Worm (Caenorhabditis elegans) whole organism, young adult: ENCODE data around the gene Y41E3.1.

Experiments used
- F33H1.4 ChIP-seq: fragments of 200-800 bp; sonication (Bioruptor generic); IDR thresholded peaks from 2 replicates; pipeline ENCODE4 v1.3.6; 2022; ENCODE audit warnings: missing genetic modification reagents, missing genetic modification characterization, missing compliant biosample characterization
- F39B2.1 ChIP-seq: fragments of 200-800 bp; sonication (Bioruptor generic); IDR thresholded peaks from 2 replicates; pipeline ENCODE4 v1.3.6; 2022; ENCODE audit warnings: missing genetic modification reagents, missing genetic modification characterization, missing compliant biosample characterization
- Y56A3A.18 ChIP-seq: fragments of 200-800 bp; sonication (Bioruptor generic); IDR thresholded peaks from 2 replicates; pipeline ENCODE4 v1.3.6; 2022; ENCODE audit warnings: missing genetic modification reagents, missing genetic modification characterization, missing compliant biosample characterization
- Y67H2A.10 ChIP-seq: fragments of 200-800 bp; sonication (Bioruptor generic); conservative IDR thresholded peaks from 2 replicates; pipeline ENCODE4 v1.3.6; 2022; ENCODE audit warnings: missing genetic modification reagents, missing genetic modification characterization, missing compliant biosample characterization
- aptf-2 ChIP-seq: fragments of 200-800 bp; sonication (Bioruptor generic); conservative IDR thresholded peaks from 2 replicates; pipeline ENCODE4 v1.3.6; 2022; ENCODE audit warnings: missing genetic modification reagents, missing genetic modification characterization, missing compliant biosample characterization
- aptf-3 ChIP-seq: fragments of 200-800 bp; sonication (Bioruptor generic); IDR thresholded peaks from 2 replicates; pipeline ENCODE4 v1.3.6; 2022; ENCODE audit warnings: missing genetic modification characterization, missing compliant biosample characterization
- attf-6 ChIP-seq: fragments of 200-800 bp; sonication (Bioruptor generic); IDR thresholded peaks from 2 replicates; pipeline ENCODE4 v1.3.6; 2022; ENCODE audit warnings: missing genetic modification reagents, missing genetic modification characterization, missing compliant biosample characterization
- cebp-1 ChIP-seq, 2 experiments: fragments of 200-800 bp in 1 of 2; sonication (Bioruptor generic) in 1 of 2; sonication (generic microtip) in 1 of 2; IDR thresholded peaks in 1 of 2; optimal IDR thresholded peaks in 1 of 2; 2 replicates each; pipeline versions ENCODE4 v1.3.6 to Lab custom; 2017 to 2022; ENCODE audit warnings: missing compliant biosample characterization in 2 of 2, missing genetic modification characterization in 2 of 2, mild to moderate bottlenecking in 1 of 2, missing genetic modification reagents in 1 of 2, moderate library complexity in 1 of 2
- ceh-40 ChIP-seq: fragments of 200-800 bp; sonication (Bioruptor generic); IDR thresholded peaks from 2 replicates; pipeline ENCODE4 v1.3.6; 2022; ENCODE audit warnings: missing genetic modification characterization, missing compliant biosample characterization
- ceh-91 ChIP-seq: fragments of 200-800 bp; sonication (Bioruptor generic); IDR thresholded peaks from 2 replicates; pipeline ENCODE4 v1.3.6; 2022; ENCODE audit warnings: missing genetic modification reagents, missing genetic modification characterization, missing compliant biosample characterization
- dpl-1 ChIP-seq: fragments of 150-350 bp; optimal IDR thresholded peaks from 2 replicates; lab custom pipeline; 2014; ENCODE audit warnings: missing biosample characterization, missing genetic modification reagents, missing genetic modification characterization
- efl-1 ChIP-seq: fragments of 150-350 bp; optimal IDR thresholded peaks from 2 replicates; lab custom pipeline; 2014; ENCODE audit warnings: missing biosample characterization, missing genetic modification reagents, missing genetic modification characterization
- egrh-3 ChIP-seq: fragments of 200-800 bp; sonication (Bioruptor generic); IDR thresholded peaks from 2 replicates; pipeline ENCODE4 v1.3.6; 2022; ENCODE audit warnings: missing genetic modification reagents, missing genetic modification characterization, missing compliant biosample characterization
- ekl-4 ChIP-seq: fragments of 200-800 bp; sonication (Bioruptor generic); IDR thresholded peaks from 2 replicates; pipeline ENCODE4 v1.3.6; 2022; ENCODE audit warnings: missing genetic modification reagents, missing genetic modification characterization, missing compliant biosample characterization
- ets-4 ChIP-seq: fragments of 200-800 bp; sonication (Bioruptor generic); optimal IDR thresholded peaks from 2 replicates; lab custom pipeline; 2018; ENCODE audit warnings: mild to moderate bottlenecking, missing genetic modification characterization, missing compliant biosample characterization
- him-1 ChIP-seq: sonication (generic microtip); optimal IDR thresholded peaks from 2 replicates; lab custom pipeline; 2016; ENCODE audit warnings: missing genotype, missing genetic modification reagents, missing genetic modification characterization, missing compliant biosample characterization
- hlh-12 ChIP-seq: sonication (generic microtip); optimal IDR thresholded peaks from 2 replicates; lab custom pipeline; 2016; ENCODE audit warnings: missing genetic modification characterization, missing compliant biosample characterization
- hmg-20 ChIP-seq: fragments of 200-800 bp; sonication (Bioruptor generic); IDR thresholded peaks from 2 replicates; pipeline ENCODE4 v1.3.6; 2022; ENCODE audit warnings: missing genetic modification reagents, missing genetic modification characterization, missing compliant biosample characterization
- hsf-1 ChIP-seq: fragments of 200-800 bp; sonication (Bioruptor generic); IDR thresholded peaks from 2 replicates; pipeline ENCODE4 v1.3.6; 2022; ENCODE audit warnings: missing genetic modification reagents, missing genetic modification characterization, missing compliant biosample characterization
- lag-1 ChIP-seq: fragments of 200-800 bp; sonication (Bioruptor generic); IDR thresholded peaks from 2 replicates; pipeline ENCODE4 v1.3.6; 2022; ENCODE audit warnings: missing genetic modification reagents, missing genetic modification characterization, missing compliant biosample characterization
- let-526 ChIP-seq: fragments of 200-800 bp; sonication (Bioruptor generic); IDR thresholded peaks from 2 replicates; pipeline ENCODE4 v1.3.6; 2022; ENCODE audit warnings: missing genetic modification reagents, missing genetic modification characterization, missing compliant biosample characterization
- lin-35 ChIP-seq, 3 experiments: fragments of 150-350 bp in 2 of 3; sonication (generic microtip) in 1 of 3; optimal IDR thresholded peaks; 2 replicates each; lab custom pipeline; 2014 to 2018; ENCODE audit warnings: missing biosample characterization in 3 of 3, missing genetic modification characterization in 3 of 3, missing genetic modification reagents in 3 of 3
- lin-54 ChIP-seq: fragments of 200-800 bp; sonication (Bioruptor generic); optimal IDR thresholded peaks from 2 replicates; lab custom pipeline; 2018; ENCODE audit warnings: mild to moderate bottlenecking, missing genetic modification characterization, missing compliant biosample characterization
- lsl-1 ChIP-seq: fragments of 200-800 bp; sonication (Bioruptor generic); optimal IDR thresholded peaks from 2 replicates; lab custom pipeline; 2018; ENCODE audit warnings: mild to moderate bottlenecking, missing genetic modification characterization, moderate library complexity, missing compliant biosample characterization
- madf-6 ChIP-seq: fragments of 200-800 bp; sonication (Bioruptor generic); IDR thresholded peaks from 2 replicates; pipeline ENCODE4 v1.3.6; 2022; ENCODE audit warnings: missing genetic modification reagents, missing genetic modification characterization, missing compliant biosample characterization
- mes-4 ChIP-seq: sonication (generic microtip); optimal IDR thresholded peaks from 2 replicates; lab custom pipeline; 2016; ENCODE audit warnings: missing genotype, missing genetic modification characterization, missing compliant biosample characterization
- sdz-38 ChIP-seq: sonication (generic microtip); optimal IDR thresholded peaks from 2 replicates; lab custom pipeline; 2016; ENCODE audit warnings: missing genotype, missing genetic modification characterization, missing compliant biosample characterization
- snpc-3.4 ChIP-seq: sonication (generic microtip); optimal IDR thresholded peaks from 2 replicates; lab custom pipeline; 2017; ENCODE audit warnings: missing genetic modification characterization, mild to moderate bottlenecking, missing compliant biosample characterization, antibody characterized with exemption, moderate library complexity, missing genotype, missing genetic modification reagents
- snpc-4 ChIP-seq, 5 experiments: fragments of 150-350 bp in 1 of 5; sonication (generic microtip) in 4 of 5; optimal IDR thresholded peaks; 2 replicates each; lab custom pipeline; 2014 to 2018; ENCODE audit warnings: missing genetic modification characterization in 5 of 5, missing biosample characterization in 3 of 5, antibody characterized with exemption in 2 of 5, mild to moderate bottlenecking in 2 of 5, missing compliant biosample characterization in 2 of 5, missing genotype in 2 of 5, moderate library complexity in 2 of 5, missing genetic modification reagents in 1 of 5
- unc-130 ChIP-seq: sonication (generic microtip); optimal IDR thresholded peaks from 2 replicates; lab custom pipeline; 2016; ENCODE audit warnings: missing genetic modification reagents, missing genetic modification characterization, missing compliant biosample characterization
- zfh-2 ChIP-seq: fragments of 200-800 bp; sonication (Bioruptor generic); conservative IDR thresholded peaks from 2 replicates; pipeline ENCODE4 v1.3.6; 2022; ENCODE audit warnings: missing genetic modification reagents, missing genetic modification characterization, missing compliant biosample characterization
- zim-3 ChIP-seq: sonication (generic microtip); optimal IDR thresholded peaks from 2 replicates; lab custom pipeline; 2017; ENCODE audit warnings: mild to moderate bottlenecking, missing genetic modification characterization, moderate library complexity, missing compliant biosample characterization
- ztf-22 ChIP-seq: fragments of 200-800 bp; sonication (Bioruptor generic); optimal IDR thresholded peaks from 2 replicates; lab custom pipeline; 2018; ENCODE audit warnings: mild to moderate bottlenecking, missing genetic modification characterization, moderate library complexity, missing compliant biosample characterization

Y41E3.1 gene

DNA sequence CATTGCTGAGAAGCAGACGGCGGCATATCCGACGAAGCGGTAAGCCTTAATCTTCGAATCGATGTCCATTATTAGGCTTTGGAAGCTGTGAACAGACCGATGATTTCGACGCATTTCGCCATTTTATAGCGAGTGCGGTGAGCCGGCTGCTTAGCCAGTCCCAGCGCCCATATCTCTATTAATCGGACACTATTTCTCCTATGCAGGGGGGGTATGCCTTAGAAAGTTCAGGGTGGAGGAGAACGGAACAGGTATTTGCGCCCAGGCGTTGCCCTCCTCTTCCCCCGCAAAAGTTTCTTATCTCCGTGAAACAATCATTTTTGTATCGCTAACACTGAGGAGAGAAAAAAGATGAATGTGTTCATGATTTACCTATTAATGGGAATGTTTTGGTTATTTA lies 28.0 kb upstream of the Y41E3.1 start, which contains the start of gene dpy-4:
Gene dpy-4 (minus strand): TSS at position 101 of the 400 bp plus-strand sequence.
- TF ChIP-seq F39B2.1 (GFP tag; lab: Robert Waterston, UW): no peak
- TF ChIP-seq let-526: no peak
- no peak for TF ChIP-seq lin-54 (GFP tag; lab: Kevin White, UChicago)
- TF ChIP-seq hlh-12: no peak
- TF ChIP-seq hsf-1 (GFP tag; lab: Robert Waterston, UW): no peak
- no peak for TF ChIP-seq hmg-20 (GFP tag; lab: Robert Waterston, UW)
- no peak for TF ChIP-seq zim-3 (tag; lab: Kevin White, UChicago)
- no peak for TF ChIP-seq ceh-40 (GFP tag; lab: Robert Waterston, UW)
- no peak for TF ChIP-seq aptf-3
- no peak for TF ChIP-seq ets-4 (GFP tag; lab: Kevin White, UChicago)
- no peak for TF ChIP-seq zfh-2 (GFP tag; lab: Robert Waterston, UW)

DNA sequence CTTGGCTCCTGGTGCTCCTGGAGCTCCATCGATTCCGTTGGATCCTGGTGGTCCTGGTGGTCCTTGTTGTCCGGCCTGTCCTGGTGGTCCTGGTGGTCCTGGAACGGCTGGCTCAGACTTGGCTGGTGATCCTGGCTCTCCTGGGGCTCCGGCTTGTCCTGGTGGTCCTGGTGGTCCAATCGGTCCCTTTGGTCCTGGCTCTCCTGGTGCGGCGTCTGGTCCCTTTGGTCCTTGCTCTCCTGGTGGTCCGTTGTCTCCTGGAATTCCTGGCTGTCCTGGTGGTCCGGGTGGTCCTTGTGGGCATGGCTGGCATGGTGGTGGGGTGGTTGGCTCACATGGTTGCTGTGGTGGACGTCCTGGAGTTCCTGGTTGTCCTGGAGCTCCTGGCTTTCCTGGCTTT lies 27.2 kb upstream of the Y41E3.1 start:
- peak; percentile 88 for TF ChIP-seq egrh-3 (GFP tag; lab: Robert Waterston, UW)
- no peak for TF ChIP-seq efl-1 (GFP tag; lab: Kevin White, UChicago)
- no peak for TF ChIP-seq madf-6 (GFP tag; lab: Robert Waterston, UW)

DNA sequence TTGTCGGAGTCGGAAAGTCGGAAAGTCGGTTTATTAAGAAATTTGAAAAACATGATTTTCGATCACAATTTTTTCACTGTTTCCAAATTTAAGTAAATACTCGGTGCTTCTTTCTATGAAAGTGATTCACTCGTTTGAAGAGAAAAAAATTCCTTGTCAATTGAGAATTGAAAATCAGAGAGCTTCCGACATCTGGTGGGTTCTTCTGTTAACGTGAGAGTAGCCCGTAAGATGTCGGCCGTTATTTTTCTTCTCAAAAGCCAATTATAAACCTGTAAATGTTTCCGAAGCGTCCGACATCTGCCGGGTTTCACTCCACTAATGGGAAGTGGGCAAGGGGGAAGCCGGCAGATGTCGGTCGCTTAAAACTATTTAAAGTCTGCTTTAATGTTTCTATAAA lies 26.3 kb upstream of the Y41E3.1 start:
- no peak for TF ChIP-seq snpc-4 (GFP tag; optimal IDR thresholded peaks at IDR 0.05; lab: Kevin White, UChicago)
- peak in 2 of 4 experiments; percentile 60 to 68 for TF ChIP-seq snpc-4 (tag; optimal IDR thresholded peaks at IDR 0.05; lab: Kevin White, UChicago)
- no peak for TF ChIP-seq ztf-22

DNA sequence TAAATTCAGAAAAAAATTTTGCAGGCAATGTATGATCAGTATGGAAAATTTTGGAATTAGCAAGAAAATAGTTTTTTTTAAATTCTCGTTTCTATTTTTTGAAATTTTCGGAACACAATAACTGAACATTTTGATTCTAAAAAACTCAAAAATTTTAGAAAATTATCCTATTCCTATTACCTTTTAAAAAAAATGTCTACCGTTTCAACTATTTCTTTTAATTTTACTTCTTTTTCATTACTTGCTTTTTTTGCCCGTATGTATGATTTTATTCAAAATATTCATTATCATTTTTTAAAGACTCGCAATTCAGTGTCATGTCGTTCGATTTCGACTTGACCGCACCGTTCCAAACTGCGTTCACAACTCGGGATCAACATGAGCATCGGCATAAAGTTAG lies 22.6 kb upstream of the Y41E3.1 start, which contains the start of gene atln-2:
Gene atln-2 (plus strand): TSS at position 301 of the 400 bp plus-strand sequence.
- TF ChIP-seq attf-6 (0 out of 2 replicates have a peak, but pooled peaks have one; percentile 6), snpc-4 (GFP tag; optimal IDR thresholded peaks at IDR 0.05; lab: Kevin White, UChicago) (no peak), snpc-4 (tag; optimal IDR thresholded peaks at IDR 0.05; lab: Kevin White, UChicago) (peak in 1 of 4 experiments; percentile 44), Y56A3A.18 (GFP tag; lab: Robert Waterston, UW) (no peak)

DNA sequence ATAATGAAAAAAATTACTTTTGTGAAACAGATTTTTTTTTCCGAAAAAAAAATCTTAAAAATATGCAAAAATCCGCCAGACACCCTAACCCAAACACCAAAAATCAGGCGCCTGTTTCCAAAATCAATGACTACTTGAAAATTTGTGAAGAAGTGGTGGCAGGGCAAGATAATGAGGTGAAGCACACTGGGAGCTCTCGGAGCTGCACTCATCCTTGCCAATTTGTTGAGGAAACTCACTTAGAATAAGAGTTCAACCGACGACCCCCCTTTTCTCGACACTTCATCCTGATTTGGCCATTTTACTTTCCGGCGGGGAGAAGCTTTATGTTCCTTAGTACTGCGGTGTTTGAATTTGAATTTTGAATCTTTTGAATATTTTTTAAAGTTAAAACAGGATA lies 19.5 kb upstream of the Y41E3.1 start:
- TF ChIP-seq lag-1 (GFP tag; lab: Robert Waterston, UW): no peak
- no peak for TF ChIP-seq lin-35 (GFP tag; optimal IDR thresholded peaks at IDR 0.05; lab: Kevin White, UChicago)
- no peak for TF ChIP-seq lsl-1 (GFP tag; lab: Kevin White, UChicago)
- no peak for TF ChIP-seq aptf-2 (GFP tag; lab: Robert Waterston, UW)
- no peak for TF ChIP-seq ceh-91 (GFP tag; lab: Robert Waterston, UW)
- TF ChIP-seq snpc-3.4 (tag; lab: Kevin White, UChicago): no peak
- TF ChIP-seq sdz-38: no peak

DNA sequence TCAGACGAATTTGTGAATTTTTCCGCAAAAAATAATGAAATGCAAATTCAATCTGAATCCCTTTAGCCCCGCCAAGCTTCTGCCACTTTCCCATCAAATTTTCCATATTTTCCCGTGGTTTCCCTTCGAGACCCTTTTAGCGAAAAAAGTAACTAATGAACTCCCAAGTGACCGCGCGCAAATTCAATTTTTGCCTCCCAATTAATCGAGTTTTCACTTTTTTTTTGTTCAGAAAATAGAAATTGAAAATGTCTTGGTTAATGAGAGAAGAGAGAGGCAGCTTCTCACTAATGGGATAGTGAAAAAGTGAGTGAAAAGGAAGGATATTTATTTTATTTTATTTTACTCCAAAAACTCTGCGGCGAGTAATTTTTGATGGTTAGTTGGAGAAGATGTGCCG lies 1.4 kb upstream of the Y41E3.1 start:
- TF ChIP-seq dpl-1 (no peak), F33H1.4 (no peak), ekl-4 (GFP tag; lab: Robert Waterston, UW) (no peak), cebp-1 (GFP tag; IDR thresholded peaks at IDR 0.05; lab: Robert Waterston, UW) (no peak), cebp-1 (tag; optimal IDR thresholded peaks at IDR 0.05; lab: Kevin White, UChicago) (no peak), unc-130 (GFP tag; lab: Kevin White, UChicago) (no peak), him-1 (tag; lab: Kevin White, UChicago) (no peak), mes-4 (tag; lab: Kevin White, UChicago) (no peak), Y67H2A.10 (GFP tag; lab: Robert Waterston, UW) (no peak)
- TF ChIP-seq, all 124 proteins: peak for 0
